Worm (Caenorhabditis elegans) whole organism, L1 larva: ENCODE data around the gene hmg-12.

ENCODE experiments used
- elt-3 ChIP-seq, 6 experiments: fragments of 150-350 bp in 1 of 6; sonication (generic microtip); optimal IDR thresholded peaks; 2 replicates each; lab custom pipeline; 2017 to 2018; ENCODE audit warnings: missing biosample characterization in 6 of 6, missing genetic modification characterization in 6 of 6, inconsistent platforms in 1 of 6
- mdl-1 ChIP-seq, 2 experiments: fragments of 150-350 bp; optimal IDR thresholded peaks; 2 replicates each; lab custom pipeline; 2014 to 2017; ENCODE audit warnings: missing biosample characterization in 2 of 2, missing genetic modification characterization in 2 of 2, inconsistent platforms in 1 of 2
- nhr-76 ChIP-seq: sonication (generic microtip); optimal IDR thresholded peaks from 2 replicates; lab custom pipeline; 2017; ENCODE audit warnings: missing biosample characterization, missing genetic modification characterization

ce11 chrII:11954208-11954607 is 37.9 kb downstream of the hmg-12 start, which contains the start of gene W03C9.6:
- TF ChIP-seq mdl-1 (tag; optimal IDR thresholded peaks at IDR 0.05; lab: Kevin White, UChicago): no peak
- TF ChIP-seq elt-3 (tag; optimal IDR thresholded peaks at IDR 0.05; lab: Kevin White, UChicago): no peak
- no peak for TF ChIP-seq nhr-76 (tag; lab: Kevin White, UChicago)
